In the genomic region with DNA sequence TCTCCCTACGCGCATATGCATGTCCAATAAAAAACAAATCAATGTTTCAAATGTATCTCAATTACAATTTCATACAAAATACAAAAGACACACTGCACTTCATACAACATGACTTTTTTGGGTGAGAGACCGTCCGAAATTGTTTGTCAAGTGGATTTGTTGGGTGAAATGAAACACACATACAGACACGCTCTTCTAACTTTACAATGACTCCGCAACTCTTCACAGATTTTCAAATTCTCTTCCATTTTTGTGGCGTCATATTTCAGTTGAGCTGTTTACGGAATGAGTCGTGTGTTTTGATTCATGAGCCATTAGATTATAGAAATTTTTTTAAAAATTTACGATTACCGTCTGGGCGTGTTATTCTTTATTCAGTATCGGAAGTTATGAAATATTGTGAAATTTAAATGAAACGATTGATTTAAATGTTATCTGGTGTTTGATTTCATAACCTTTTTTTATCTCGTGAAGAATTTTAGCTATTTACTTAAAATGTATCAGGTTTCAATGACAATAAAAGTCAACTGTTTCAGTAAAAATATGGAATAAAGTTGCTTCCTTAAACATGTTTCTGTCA, we compare ENCODE assay signal across 1 worm cellular context.
TF ChIP-seq lines count a peak whose summit lies in the region.

No protein-coding gene starts in this region.

TF ChIP-seq in whole organism, young adult, 124 proteins besides CTCF, POLR2A, EP300 and RAD21 (continued from another document):
- TF ChIP-seq hsf-1 (GFP tag; IDR thresholded peaks at IDR 0.05; lab: Robert Waterston, UW) (no peak), nhr-179 (tag; optimal IDR thresholded peaks at IDR 0.05; lab: Kevin White, UChicago) (no peak), B0261.1 (tag; optimal IDR thresholded peaks at IDR 0.05; lab: Kevin White, UChicago) (no peak), madf-3 (GFP tag; IDR thresholded peaks at IDR 0.05; lab: Robert Waterston, UW) (peak; percentile 68; the same call in 1 of the 2 replicates), F49E8.2 (tag; optimal IDR thresholded peaks at IDR 0.05; lab: Kevin White, UChicago; ENCODE audit: insufficient read depth) (no peak), hrde-1 (tag; optimal IDR thresholded peaks at IDR 0.05; lab: Kevin White, UChicago; ENCODE audit: borderline replicate concordance) (no peak), ama-1 (optimal IDR thresholded peaks at IDR 0.05; lab: Kevin White, UChicago) (peak; percentile 66), ama-1 (GFP tag; optimal IDR thresholded peaks at IDR 0.05; lab: Kevin White, UChicago) (no peak)
